Fruit fly (Drosophila melanogaster): ENCODE measurements around the gene CG12984.

The CG12984 gene

DNA sequence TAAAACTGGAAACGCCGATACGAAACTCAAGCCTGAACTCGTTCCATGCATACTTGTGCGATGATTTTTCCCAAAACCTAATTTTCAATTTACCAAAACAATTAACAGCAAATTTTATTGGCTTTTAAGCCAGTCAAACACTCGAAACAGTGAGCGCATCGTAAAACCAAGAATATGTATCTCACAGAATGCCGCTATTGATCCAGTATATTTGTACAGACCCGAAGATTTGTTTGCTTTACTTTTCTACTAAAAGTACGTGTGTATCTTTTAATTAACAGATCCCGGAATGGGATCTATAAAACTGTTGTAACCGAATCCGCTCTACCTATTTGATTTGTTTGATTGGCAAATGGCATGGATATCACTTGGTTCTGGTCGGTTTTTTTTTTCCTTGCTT lies 37.4 kb upstream of the CG12984 start (continued):
- TF ChIP-seq otp (GFP tag; IDR thresholded peaks at IDR 0.05) (peak; percentile 64; the same call in 1 of the 3 replicates), HLHmδ (GFP tag; optimal IDR thresholded peaks at IDR 0.05) (no peak), dysf (GFP tag; IDR thresholded peaks at IDR 0.05) (no peak), CG4854 (GFP tag; optimal IDR thresholded peaks at IDR 0.05) (no peak), CG1233 (GFP tag; optimal IDR thresholded peaks at IDR 0.05) (peak; percentile 22), CG13624 (GFP tag; optimal IDR thresholded peaks at IDR 0.05) (no peak), CG14014 (GFP tag; IDR thresholded peaks at IDR 0.05) (no peak), Oaz (GFP tag; IDR thresholded peaks at IDR 0.05) (no peak), br (optimal IDR thresholded peaks at IDR 0.05) (no peak), CG18262 (tag; optimal IDR thresholded peaks at IDR 0.05) (no peak), Dip3 (GFP tag; optimal IDR thresholded peaks at IDR 0.05) (no peak), Tbp (GFP tag; optimal IDR thresholded peaks at IDR 0.05) (no peak), chm (GFP tag; IDR thresholded peaks at IDR 0.05) (no peak), CG3726 (GFP tag; IDR thresholded peaks at IDR 0.05) (no peak), B-H2 (GFP tag; optimal IDR thresholded peaks at IDR 0.05) (no peak), fd102C (GFP tag; optimal IDR thresholded peaks at IDR 0.05) (no peak), CG17186 (GFP tag; optimal IDR thresholded peaks at IDR 0.05) (no peak), CG9876 (GFP tag; optimal IDR thresholded peaks at IDR 0.05) (no peak), Pdp1 (GFP tag; optimal IDR thresholded peaks at IDR 0.05) (no peak), Six4 (GFP tag; optimal IDR thresholded peaks at IDR 0.05) (no peak), CG30020 (tag; optimal IDR thresholded peaks at IDR 0.05) (no peak), Ptx1 (GFP tag; IDR thresholded peaks at IDR 0.05) (no peak), amos (GFP tag; IDR thresholded peaks at IDR 0.05; ENCODE audit: partially characterized antibody) (no peak), corto (GFP tag; optimal IDR thresholded peaks at IDR 0.05) (no peak), pan (optimal IDR thresholded peaks at IDR 0.05) (no peak), pan (GFP tag; optimal IDR thresholded peaks at IDR 0.05 in 1 of 2, IDR thresholded peaks at IDR 0.05 in 1 of 2) (no peak), tgo (GFP tag; IDR thresholded peaks at IDR 0.05) (no peak), Myb (GFP tag; optimal IDR thresholded peaks at IDR 0.05) (no peak), Atf6 (GFP tag; IDR thresholded peaks at IDR 0.05) (no peak), CG1792 (GFP tag; optimal IDR thresholded peaks at IDR 0.05) (no peak), p53 (GFP tag; optimal IDR thresholded peaks at IDR 0.05) (no peak), CG2678 (tag; optimal IDR thresholded peaks at IDR 0.05) (no peak), CG12236 (GFP tag; optimal IDR thresholded peaks at IDR 0.05) (no peak), CG10147 (GFP tag; optimal IDR thresholded peaks at IDR 0.05) (no peak), Max (GFP tag; optimal IDR thresholded peaks at IDR 0.05) (no peak), bcd (GFP tag; optimal IDR thresholded peaks at IDR 0.05) (no peak), CG9609 (GFP tag; optimal IDR thresholded peaks at IDR 0.05) (no peak), Sox102F (GFP tag; optimal IDR thresholded peaks at IDR 0.05) (no peak), Hr3 (GFP tag; optimal IDR thresholded peaks at IDR 0.05) (no peak), chn (GFP tag; optimal IDR thresholded peaks at IDR 0.05) (no peak), dmrt11E (tag; optimal IDR thresholded peaks at IDR 0.05) (peak; percentile 34), BEAF-32 (GFP tag; optimal IDR thresholded peaks at IDR 0.05) (no peak), CG12104 (GFP tag; optimal IDR thresholded peaks at IDR 0.05) (peak; percentile 17), ci (GFP tag; IDR thresholded peaks at IDR 0.05) (0 out of 3 replicates have a peak, but pooled peaks have one; percentile 33), CG9215 (GFP tag; IDR thresholded peaks at IDR 0.05) (no peak), CoRest (tag; optimal IDR thresholded peaks at IDR 0.05) (no peak), sens-2 (GFP tag; IDR thresholded peaks at IDR 0.05) (no peak), pnt (GFP tag; optimal IDR thresholded peaks at IDR 0.05) (no peak), peb (GFP tag; IDR thresholded peaks at IDR 0.05) (no peak), Sry-δ (GFP tag; optimal IDR thresholded peaks at IDR 0.05) (no peak), Blimp-1 (GFP tag; optimal IDR thresholded peaks at IDR 0.05) (peak; percentile 41), sim (GFP tag; IDR thresholded peaks at IDR 0.05) (no peak), CG4424 (GFP tag; optimal IDR thresholded peaks at IDR 0.05) (no peak)
